Worm (Caenorhabditis elegans): ENCODE data around the gene H12D21.5.
A peak's percentile ranks its signal among the peaks of the same experiment; 100 is the strongest.
"Not testable (repeated sequence)": the region's sequence is repeated elsewhere in the genome, so short reads cannot be mapped to it uniquely, and the experiment has no call there.

The H12D21.5 gene

DNA sequence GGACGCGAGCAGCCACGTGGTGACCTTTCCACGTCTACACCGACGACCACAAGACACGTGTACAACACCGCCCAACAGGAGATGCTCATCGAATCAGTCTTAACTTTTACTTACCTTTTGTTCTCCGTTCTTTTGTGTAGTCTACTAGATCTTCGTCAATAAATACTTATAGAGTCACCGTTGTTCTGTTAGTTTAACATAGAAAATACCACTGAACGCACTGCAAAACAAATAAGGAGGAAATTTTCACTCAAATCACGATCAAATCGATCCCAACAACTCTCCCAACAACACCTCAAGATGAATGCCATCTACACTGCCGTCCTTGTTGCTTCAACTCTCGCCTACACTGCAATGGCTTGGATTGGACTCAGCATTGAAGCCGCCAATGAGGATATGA, 3.0 kb upstream of the H12D21.5 start, which contains the start of gene nspa-2:
Gene nspa-2 (plus strand): TSS at position 301 of the 400 bp plus-strand sequence.
- not testable (repeated sequence) for TF ChIP-seq tlp-1, snpc-4, nhr-71 (tag; optimal IDR thresholded peaks at IDR 0.05)

DNA sequence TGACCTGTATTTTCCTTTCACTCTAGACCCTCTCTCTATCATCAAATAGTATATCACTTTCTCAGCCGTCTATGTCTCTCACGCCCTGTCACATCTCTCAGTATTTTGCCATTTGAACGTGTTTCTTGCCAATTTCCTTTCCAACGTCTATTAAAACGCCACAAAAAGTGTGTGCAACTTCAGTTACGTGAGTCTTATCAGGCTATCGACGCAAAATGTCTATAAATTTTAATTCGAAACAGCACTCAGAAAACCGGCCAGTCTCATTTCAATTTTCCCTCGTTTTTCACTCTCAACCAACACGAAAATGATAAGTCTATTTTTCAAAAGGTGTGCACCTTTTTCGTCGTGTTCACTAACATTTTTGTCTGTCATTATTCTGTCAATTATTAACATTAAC, 1.8 kb downstream of the H12D21.5 start, which contains the start of gene mpst-3:
Gene mpst-3 (plus strand): TSS at position 91 of the 400 bp plus-strand sequence.
- no peak for TF ChIP-seq mef-2 (tag; optimal IDR thresholded peaks at IDR 0.05)
- no peak for TF ChIP-seq dpl-1 (GFP tag; optimal IDR thresholded peaks at IDR 0.05)
- TF ChIP-seq lir-3 (tag; optimal IDR thresholded peaks at IDR 0.05; ENCODE audit: poor library complexity), result no peak
- no peak for TF ChIP-seq C16A3.4 (tag; optimal IDR thresholded peaks at IDR 0.05)
- no peak for TF ChIP-seq ztf-4 (tag; optimal IDR thresholded peaks at IDR 0.05)
- TF ChIP-seq sup-37 (GFP tag; optimal IDR thresholded peaks at IDR 0.05), result no peak
- TF ChIP-seq unc-98 (GFP tag; IDR thresholded peaks at IDR 0.05), result no peak
- no peak for TF ChIP-seq efl-1 (optimal IDR thresholded peaks at IDR 0.05)
- peak in 1 of 2 experiments; percentile 89 for TF ChIP-seq efl-1 (GFP tag; optimal IDR thresholded peaks at IDR 0.05 in 1 of 2)
- TF ChIP-seq dsc-1 (tag; optimal IDR thresholded peaks at IDR 0.05), result no peak
- TF ChIP-seq C34B4.2 (tag; optimal IDR thresholded peaks at IDR 0.05), result no peak
- no peak for TF ChIP-seq nhr-20 (tag; optimal IDR thresholded peaks at IDR 0.05)
- no peak for TF ChIP-seq nhr-12 (tag; optimal IDR thresholded peaks at IDR 0.05)
- no peak for TF ChIP-seq mep-1 (tag; optimal IDR thresholded peaks at IDR 0.05)
- no peak for TF ChIP-seq elt-3 (tag; optimal IDR thresholded peaks at IDR 0.05)
- TF ChIP-seq vab-15 (tag; optimal IDR thresholded peaks at IDR 0.05), result no peak
- no peak for TF ChIP-seq snpc-4 (tag; optimal IDR thresholded peaks at IDR 0.05)
- no peak for TF ChIP-seq C04F5.9 (tag; optimal IDR thresholded peaks at IDR 0.05)
- no peak for TF ChIP-seq nhr-28 (tag; optimal IDR thresholded peaks at IDR 0.05)
- no peak for TF ChIP-seq ets-5 (GFP tag; IDR thresholded peaks at IDR 0.05)
- no peak for TF ChIP-seq aha-1 (tag; optimal IDR thresholded peaks at IDR 0.05)
- peak; percentile 30 for TF ChIP-seq pqm-1 (tag; optimal IDR thresholded peaks at IDR 0.05)
- no peak for TF ChIP-seq unc-130 (tag; optimal IDR thresholded peaks at IDR 0.05)
- no peak for TF ChIP-seq pag-3 (tag; optimal IDR thresholded peaks at IDR 0.05; ENCODE audit: borderline replicate concordance, insufficient read depth)
- peak; percentile 37 for TF ChIP-seq lin-14 (GFP tag; optimal IDR thresholded peaks at IDR 0.05)
- no peak for TF ChIP-seq fos-1 (tag; optimal IDR thresholded peaks at IDR 0.05)
- peak; percentile 1 for TF ChIP-seq nhr-90 (tag; optimal IDR thresholded peaks at IDR 0.05; ENCODE audit: poor library complexity)
- TF ChIP-seq tlp-1 (tag; optimal IDR thresholded peaks at IDR 0.05), result no peak
- no peak for TF ChIP-seq ceh-90 (tag; optimal IDR thresholded peaks at IDR 0.05)
- TF ChIP-seq lin-13 (GFP tag; optimal IDR thresholded peaks at IDR 0.05), result no peak
- TF ChIP-seq alr-1 (tag; optimal IDR thresholded peaks at IDR 0.05; ENCODE audit: borderline replicate concordance), result no peak
- no peak for TF ChIP-seq xbp-1 (tag; optimal IDR thresholded peaks at IDR 0.05)
- no peak for TF ChIP-seq hlh-4 (tag; optimal IDR thresholded peaks at IDR 0.05)
- TF ChIP-seq aly-2 (tag; optimal IDR thresholded peaks at IDR 0.05), result no peak
- no peak for TF ChIP-seq snu-23 (GFP tag; optimal IDR thresholded peaks at IDR 0.05)
- no peak for TF ChIP-seq rnt-1 (tag; optimal IDR thresholded peaks at IDR 0.05)
- TF ChIP-seq nhr-71 (tag; optimal IDR thresholded peaks at IDR 0.05), result no peak
- TF ChIP-seq ceh-82 (tag; optimal IDR thresholded peaks at IDR 0.05), result peak in 1 of 3 experiments; percentile 11
- TF ChIP-seq lin-35 (GFP tag; optimal IDR thresholded peaks at IDR 0.05), result peak in 1 of 2 experiments; percentile 32
- no peak for TF ChIP-seq nhr-237 (tag; optimal IDR thresholded peaks at IDR 0.05)
- no peak for TF ChIP-seq ztf-11 (tag; optimal IDR thresholded peaks at IDR 0.05)
- TF ChIP-seq elt-2 (tag; optimal IDR thresholded peaks at IDR 0.05), result peak; percentile 71
- TF ChIP-seq mdl-1 (tag; optimal IDR thresholded peaks at IDR 0.05), result no peak
- TF ChIP-seq swsn-7 (tag; optimal IDR thresholded peaks at IDR 0.05), result no peak
- TF ChIP-seq fkh-8 (tag; optimal IDR thresholded peaks at IDR 0.05), result no peak
- no peak for TF ChIP-seq irx-1 (tag; optimal IDR thresholded peaks at IDR 0.05)
- TF ChIP-seq egl-13 (tag; optimal IDR thresholded peaks at IDR 0.05), result no peak
- no peak for TF ChIP-seq ceh-8 (GFP tag; optimal IDR thresholded peaks at IDR 0.05)
- no peak for TF ChIP-seq mab-9 (GFP tag; IDR thresholded peaks at IDR 0.05)
- TF ChIP-seq lin-39 (tag; optimal IDR thresholded peaks at IDR 0.05), result no peak
- no peak for TF ChIP-seq unc-62 (GFP tag; optimal IDR thresholded peaks at IDR 0.05)

Measured in whole organism, L1 larva.